Worm (Caenorhabditis elegans) whole organism, L3 larva: ENCODE results near the gene clu-1.

Source experiments
- R02D3.7 ChIP-seq: fragments of 150-350 bp; optimal IDR thresholded peaks from 2 replicates; lab custom pipeline; 2014; ENCODE audit warnings: missing biosample characterization, missing genetic modification characterization
- ZK546.5 ChIP-seq: sonication (generic microtip); optimal IDR thresholded peaks from 2 replicates; lab custom pipeline; 2017; ENCODE audit warnings: missing biosample characterization, missing genetic modification characterization
- aly-2 ChIP-seq: fragments of 150-350 bp; optimal IDR thresholded peaks from 2 replicates; lab custom pipeline; 2014; ENCODE audit warnings: missing biosample characterization, missing genetic modification characterization
- ama-1 ChIP-seq: fragments of 150-350 bp; optimal IDR thresholded peaks from 2 replicates; lab custom pipeline; 2018
- ceh-28 ChIP-seq: fragments of 150-350 bp; optimal IDR thresholded peaks from 2 replicates; lab custom pipeline; 2014; ENCODE audit warnings: missing biosample characterization, missing genetic modification reagents, missing genetic modification characterization
- ceh-82 ChIP-seq: fragments of 150-350 bp; optimal IDR thresholded peaks from 2 replicates; lab custom pipeline; 2014; ENCODE audit warnings: missing biosample characterization, missing genetic modification characterization
- ceh-9 ChIP-seq: sonication (generic microtip); optimal IDR thresholded peaks from 2 replicates; lab custom pipeline; 2018; ENCODE audit warnings: missing biosample characterization, missing genetic modification characterization
- daf-12 ChIP-seq: fragments of 150-350 bp; optimal IDR thresholded peaks from 2 replicates; lab custom pipeline; 2014; ENCODE audit warnings: missing biosample characterization, missing genetic modification reagents, missing genetic modification characterization
- egl-27 ChIP-seq: sonication (generic microtip); optimal IDR thresholded peaks from 4 replicates; lab custom pipeline; 2017; ENCODE audit warnings: missing biosample characterization, missing genetic modification reagents, missing genetic modification characterization
- egl-5 ChIP-seq: fragments of 150-350 bp; optimal IDR thresholded peaks from 2 replicates; lab custom pipeline; 2017; ENCODE audit warnings: missing biosample characterization, missing genetic modification reagents, missing genetic modification characterization, inconsistent platforms
- elt-2 ChIP-seq: sonication (generic microtip); optimal IDR thresholded peaks from 2 replicates; lab custom pipeline; 2016; ENCODE audit warnings: missing genetic modification reagents, mild to moderate bottlenecking, missing genetic modification characterization, missing compliant biosample characterization
- elt-3 ChIP-seq, 3 experiments: fragments of 150-350 bp in 1 of 3; sonication (generic microtip) in 2 of 3; optimal IDR thresholded peaks; 2 replicates in 2 of 3; 4 replicates in 1 of 3; lab custom pipeline; 2014 to 2017; ENCODE audit warnings: missing biosample characterization in 3 of 3, missing genetic modification characterization in 3 of 3
- eor-1 ChIP-seq, 2 experiments: fragments of 150-350 bp; optimal IDR thresholded peaks; 2 replicates each; lab custom pipeline; 2014 to 2018; ENCODE audit warnings: missing biosample characterization in 2 of 2, missing genetic modification characterization in 2 of 2
- fkh-2 ChIP-seq: fragments of 150-350 bp; optimal IDR thresholded peaks from 2 replicates; lab custom pipeline; 2014; ENCODE audit warnings: missing biosample characterization, missing genetic modification reagents, missing genetic modification characterization
- hmg-11 ChIP-seq: sonication (generic microtip); optimal IDR thresholded peaks from 2 replicates; lab custom pipeline; 2016; ENCODE audit warnings: missing genetic modification characterization, missing compliant biosample characterization
- jun-1 ChIP-seq: fragments of 150-350 bp; optimal IDR thresholded peaks from 2 replicates; lab custom pipeline; 2014; ENCODE audit warnings: missing biosample characterization, missing genetic modification reagents, missing genetic modification characterization
- lin-15B ChIP-seq: fragments of 150-350 bp; optimal IDR thresholded peaks from 2 replicates; lab custom pipeline; 2014; ENCODE audit warnings: missing biosample characterization, missing genetic modification characterization
- lin-39 ChIP-seq: fragments of 150-350 bp; optimal IDR thresholded peaks from 2 replicates; lab custom pipeline; 2018; ENCODE audit warnings: missing biosample characterization, missing genetic modification reagents, missing genetic modification characterization
- mdl-1 ChIP-seq: fragments of 150-350 bp; optimal IDR thresholded peaks from 2 replicates; lab custom pipeline; 2014; ENCODE audit warnings: missing biosample characterization, missing genetic modification characterization
- mml-1 ChIP-seq: fragments of 150-350 bp; sonication (generic microtip); optimal IDR thresholded peaks from 3 replicates; lab custom pipeline; 2014; ENCODE audit warnings: missing biosample characterization, missing genetic modification characterization
- nfya-1 ChIP-seq: sonication (generic microtip); optimal IDR thresholded peaks from 2 replicates; lab custom pipeline; 2017; ENCODE audit warnings: missing genetic modification characterization, mild to moderate bottlenecking, missing compliant biosample characterization, antibody characterized with exemption, moderate library complexity; ENCODE audit not compliant: insufficient read depth
- nhr-12 ChIP-seq: fragments of 150-350 bp; optimal IDR thresholded peaks from 2 replicates; lab custom pipeline; 2014; ENCODE audit warnings: missing biosample characterization, missing genetic modification characterization
- nhr-23 ChIP-seq: fragments of 150-350 bp; optimal IDR thresholded peaks from 2 replicates; lab custom pipeline; 2014; ENCODE audit warnings: missing biosample characterization, missing genetic modification reagents, missing genetic modification characterization
- nhr-237 ChIP-seq: fragments of 150-350 bp; optimal IDR thresholded peaks from 2 replicates; lab custom pipeline; 2014; ENCODE audit warnings: missing biosample characterization, missing genetic modification characterization
- nhr-25 ChIP-seq: sonication (generic microtip); optimal IDR thresholded peaks from 2 replicates; lab custom pipeline; 2017; ENCODE audit warnings: missing biosample characterization, missing genetic modification characterization
- nhr-28 ChIP-seq: fragments of 150-350 bp; optimal IDR thresholded peaks from 2 replicates; lab custom pipeline; 2014; ENCODE audit warnings: missing biosample characterization, missing genetic modification characterization
- nhr-43 ChIP-seq: sonication (generic microtip); optimal IDR thresholded peaks from 2 replicates; lab custom pipeline; 2016; ENCODE audit warnings: mild to moderate bottlenecking, missing genetic modification characterization, missing compliant biosample characterization; ENCODE audit not compliant: poor library complexity, severe bottlenecking
- nhr-67 ChIP-seq: fragments of 150-350 bp; optimal IDR thresholded peaks from 2 replicates; lab custom pipeline; 2014; ENCODE audit warnings: missing biosample characterization, missing genetic modification characterization
- pha-4 ChIP-seq: fragments of 150-350 bp; optimal IDR thresholded peaks from 2 replicates; lab custom pipeline; 2014; ENCODE audit warnings: missing biosample characterization, missing genetic modification reagents, missing genetic modification characterization
- pqm-1 ChIP-seq: fragments of 150-350 bp; optimal IDR thresholded peaks from 2 replicates; lab custom pipeline; 2017; ENCODE audit warnings: missing biosample characterization, missing genetic modification characterization, inconsistent platforms
- skn-1 ChIP-seq: fragments of 150-350 bp; optimal IDR thresholded peaks from 2 replicates; lab custom pipeline; 2014; ENCODE audit warnings: missing biosample characterization, missing genetic modification characterization
- snpc-4 ChIP-seq: fragments of 150-350 bp; optimal IDR thresholded peaks from 2 replicates; lab custom pipeline; 2014; ENCODE audit warnings: missing biosample characterization, missing genetic modification characterization
- tbx-2 ChIP-seq: sonication (generic microtip); optimal IDR thresholded peaks from 2 replicates; lab custom pipeline; 2016; ENCODE audit warnings: mild to moderate bottlenecking, missing genetic modification characterization, missing compliant biosample characterization
- unc-39 ChIP-seq: sonication (generic microtip); optimal IDR thresholded peaks from 4 replicates; lab custom pipeline; 2017; ENCODE audit warnings: missing biosample characterization, missing genetic modification characterization
- unc-62 ChIP-seq: fragments of 150-350 bp; sonication (generic microtip); optimal IDR thresholded peaks from 4 replicates; lab custom pipeline; 2014; ENCODE audit warnings: missing biosample characterization, missing genetic modification reagents, missing genetic modification characterization
- zag-1 ChIP-seq: fragments of 150-350 bp; optimal IDR thresholded peaks from 2 replicates; lab custom pipeline; 2014; ENCODE audit warnings: missing biosample characterization, missing genetic modification characterization
- ztf-11 ChIP-seq: fragments of 150-350 bp; optimal IDR thresholded peaks from 2 replicates; lab custom pipeline; 2014; ENCODE audit warnings: missing biosample characterization, missing genetic modification characterization
- ztf-4 ChIP-seq: fragments of 150-350 bp; optimal IDR thresholded peaks from 2 replicates; lab custom pipeline; 2014; ENCODE audit warnings: missing biosample characterization, missing genetic modification characterization

The clu-1 gene

ce11 chrIII:9476564-9476963, 44.7 kb downstream of the clu-1 start:
- peak; percentile 18 for TF ChIP-seq elt-2 (tag; lab: Kevin White, UChicago)
- TF ChIP-seq skn-1, result no peak
- no peak for TF ChIP-seq nfya-1 (tag; lab: Kevin White, UChicago)
- peak; percentile 17 for TF ChIP-seq pqm-1 (tag; lab: Kevin White, UChicago)
- TF ChIP-seq R02D3.7 (tag; lab: Kevin White, UChicago), result no peak
- TF ChIP-seq nhr-12 (tag; lab: Kevin White, UChicago), result no peak
- TF ChIP-seq hmg-11 (tag; lab: Kevin White, UChicago), result no peak
- no peak for TF ChIP-seq lin-15B (tag; lab: Kevin White, UChicago)
- no peak for TF ChIP-seq nhr-28 (tag; lab: Kevin White, UChicago)

ce11 chrIII:9474501-9474900, 46.8 kb downstream of the clu-1 start:
- peak; percentile 85 for TF ChIP-seq jun-1 (tag; lab: Kevin White, UChicago)
- no peak for TF ChIP-seq elt-3 (tag; optimal IDR thresholded peaks at IDR 0.05; lab: Kevin White, UChicago)
- TF ChIP-seq elt-2 (tag; lab: Kevin White, UChicago), result peak; percentile 77
- no peak for TF ChIP-seq mml-1 (tag; lab: Kevin White, UChicago)
- no peak for TF ChIP-seq nhr-12 (tag; lab: Kevin White, UChicago)
- no peak for TF ChIP-seq unc-39 (tag; lab: Kevin White, UChicago)
- no peak for TF ChIP-seq ZK546.5
- TF ChIP-seq lin-39 (tag; lab: Kevin White, UChicago), result no peak
- peak; percentile 20 for TF ChIP-seq pqm-1 (tag; lab: Kevin White, UChicago)
- TF ChIP-seq daf-12 (tag; lab: Kevin White, UChicago), result no peak
- TF ChIP-seq eor-1 (tag; optimal IDR thresholded peaks at IDR 0.05; lab: Kevin White, UChicago), result no peak
- TF ChIP-seq egl-5 (tag; lab: Kevin White, UChicago), result no peak

ce11 chrIII:9472464-9472863, 48.8 kb downstream of the clu-1 start:
- TF ChIP-seq mdl-1 (no peak), elt-2 (tag; lab: Kevin White, UChicago) (peak; percentile 44)
- TF ChIP-seq, all 47 proteins: peak for 1

DNA sequence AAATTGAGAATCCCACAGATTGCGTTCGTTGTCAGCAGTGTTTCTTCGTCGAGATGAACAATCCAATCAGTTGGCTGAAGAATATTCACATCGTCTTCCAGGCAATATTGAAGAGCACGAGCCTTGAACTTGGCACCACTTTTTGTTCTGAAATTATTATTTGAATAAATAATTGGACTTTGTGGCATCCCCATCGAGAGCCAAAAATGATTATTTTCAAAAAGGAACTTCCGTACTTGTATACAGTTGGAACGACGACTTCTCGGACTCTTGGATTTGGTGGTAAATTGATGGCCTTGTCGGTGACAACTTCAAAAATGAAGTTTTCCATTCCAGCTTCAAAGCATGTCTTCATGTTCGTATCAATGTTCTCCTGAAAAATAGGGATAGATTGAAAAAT, 49.3 kb downstream of the clu-1 start:
- TF ChIP-seq egl-5 (tag; lab: Kevin White, UChicago), result no peak
- no peak for TF ChIP-seq ztf-11
- TF ChIP-seq ztf-4, result no peak
- TF ChIP-seq pqm-1 (tag; lab: Kevin White, UChicago), result no peak
- no peak for TF ChIP-seq elt-3 (tag; optimal IDR thresholded peaks at IDR 0.05; lab: Kevin White, UChicago)
- TF ChIP-seq, all 47 proteins: peak for 0

- no peak for TF ChIP-seq skn-1
- TF ChIP-seq nhr-43, result no peak
- no peak for TF ChIP-seq mdl-1
- TF ChIP-seq ceh-82 (tag; lab: Kevin White, UChicago), result no peak
- TF ChIP-seq nhr-237 (tag; lab: Kevin White, UChicago), result no peak
- no peak for TF ChIP-seq aly-2 (tag; lab: Kevin White, UChicago)
- TF ChIP-seq ZK546.5, result no peak
- TF ChIP-seq pha-4 (tag; lab: Kevin White, UChicago), result no peak
- no peak for TF ChIP-seq tbx-2 (tag; lab: Kevin White, UChicago)
- no peak for TF ChIP-seq egl-27 (tag; lab: Kevin White, UChicago)
- TF ChIP-seq egl-5 (tag; lab: Kevin White, UChicago), result no peak
- no peak for TF ChIP-seq daf-12 (tag; lab: Kevin White, UChicago)
- TF ChIP-seq snpc-4 (tag; lab: Kevin White, UChicago), result no peak
- TF ChIP-seq eor-1 (tag; optimal IDR thresholded peaks at IDR 0.05; lab: Kevin White, UChicago), result no peak
Measured at ce11 chrIII:9467857-9468256, 53.4 kb downstream of the clu-1 start, which contains the start of gene tag-342. Gene tag-342 (plus strand): TSS chrIII:9468157.

DNA sequence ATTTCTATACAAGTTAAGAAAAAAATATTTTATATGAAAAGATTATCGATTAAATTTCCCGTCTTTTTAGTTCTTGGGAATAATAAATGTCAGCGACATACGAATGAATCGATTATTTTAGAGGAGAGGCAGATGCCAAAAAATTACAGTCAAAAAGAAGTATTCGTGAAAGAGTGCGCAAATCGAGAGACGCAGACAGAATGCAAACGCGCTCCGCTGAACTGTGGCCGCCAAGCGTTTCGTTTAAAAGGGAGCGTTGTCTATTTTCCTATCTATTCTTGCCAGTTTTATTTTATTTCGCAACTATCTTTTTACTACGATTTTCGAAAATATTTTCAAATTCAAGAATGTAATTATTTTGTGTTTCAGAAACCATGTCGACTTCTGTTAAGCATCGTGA, 54.2 kb downstream of the clu-1 start, which contains the start of gene baf-1:
Gene baf-1 (plus strand): TSS at position 370 of the 400 bp plus-strand sequence.
- peak; percentile 27 for TF ChIP-seq jun-1 (tag; lab: Kevin White, UChicago)
- no peak for TF ChIP-seq egl-27 (tag; lab: Kevin White, UChicago)
- TF ChIP-seq ZK546.5, result no peak
- peak; percentile 49 for TF ChIP-seq nhr-43
- peak; percentile 27 for TF ChIP-seq hmg-11 (tag; lab: Kevin White, UChicago)
- peak; percentile 51 for TF ChIP-seq snpc-4 (tag; lab: Kevin White, UChicago)
- peak; percentile 30 for TF ChIP-seq skn-1
- TF ChIP-seq ceh-28 (tag; lab: Kevin White, UChicago), result peak; percentile 51
- TF ChIP-seq nfya-1 (tag; lab: Kevin White, UChicago), result peak; percentile 70
- peak; percentile 23 for TF ChIP-seq R02D3.7 (tag; lab: Kevin White, UChicago)
- peak; percentile 78 for TF ChIP-seq lin-15B (tag; lab: Kevin White, UChicago)
- peak; percentile 68 for TF ChIP-seq nhr-23
- no peak for TF ChIP-seq fkh-2 (tag; lab: Kevin White, UChicago)
- peak; percentile 84 for TF ChIP-seq pha-4 (tag; lab: Kevin White, UChicago)
- peak; percentile 13 for TF ChIP-seq lin-39 (tag; lab: Kevin White, UChicago)
- peak; percentile 74 for TF ChIP-seq nhr-25 (tag; lab: Kevin White, UChicago)
- peak; percentile 50 for TF ChIP-seq elt-2 (tag; lab: Kevin White, UChicago)
- no peak for TF ChIP-seq ceh-9 (tag; lab: Kevin White, UChicago)
- TF ChIP-seq nhr-67 (tag; lab: Kevin White, UChicago), result no peak
- no peak for TF ChIP-seq unc-62
- no peak for TF ChIP-seq nhr-12 (tag; lab: Kevin White, UChicago)
- TF ChIP-seq zag-1 (tag; lab: Kevin White, UChicago), result no peak
- peak; percentile 16 for TF ChIP-seq pqm-1 (tag; lab: Kevin White, UChicago)
- TF ChIP-seq ztf-4, result no peak
- TF ChIP-seq ztf-11, result no peak
- no peak for TF ChIP-seq mml-1 (tag; lab: Kevin White, UChicago)
- peak; percentile 12 for TF ChIP-seq ama-1 (lab: Kevin White, UChicago)
- TF ChIP-seq, all 47 proteins: peak for 16
